Fruit fly (Drosophila melanogaster) whole organism, prepupa: ENCODE data around the gene Apl.

Source experiments
- Blimp-1 ChIP-seq: fragments of 200-800 bp; sonication (Bioruptor generic); optimal IDR thresholded peaks from 3 replicates; lab custom pipeline; 2017; ENCODE audit warnings: missing biosample characterization, missing genetic modification characterization, mild to moderate bottlenecking, moderate library complexity, missing genetic modification reagents
- CG10631 ChIP-seq: fragments of 200-800 bp; sonication (Bioruptor generic); optimal IDR thresholded peaks from 2 replicates; lab custom pipeline; 2016; ENCODE audit warnings: missing biosample characterization, missing genetic modification characterization
- CG11294 ChIP-seq: fragments of 200-800 bp; sonication (Bioruptor generic); IDR thresholded peaks from 2 replicates; pipeline ENCODE4 v1.3.6; 2022; ENCODE audit warnings: missing biosample characterization, missing genetic modification characterization
- CG11902 ChIP-seq: fragments of 200-800 bp; sonication (Bioruptor generic); optimal IDR thresholded peaks from 3 replicates; lab custom pipeline; 2016; ENCODE audit warnings: missing biosample characterization, missing genetic modification characterization
- CG1621 ChIP-seq: fragments of 200-800 bp; sonication (Bioruptor generic); optimal IDR thresholded peaks from 3 replicates; lab custom pipeline; 2018; ENCODE audit warnings: missing biosample characterization, mild to moderate bottlenecking, missing genetic modification characterization
- CG16779 ChIP-seq: fragments of 200-800 bp; sonication (Bioruptor generic); optimal IDR thresholded peaks from 3 replicates; lab custom pipeline; 2017; ENCODE audit warnings: missing biosample characterization, mild to moderate bottlenecking, missing genetic modification characterization
- CG3032 ChIP-seq: fragments of 200-800 bp; optimal IDR thresholded peaks from 2 replicates; lab custom pipeline; 2019; ENCODE audit warnings: missing biosample characterization, mild to moderate bottlenecking, missing genetic modification characterization, moderate library complexity
- CG31627 ChIP-seq: fragments of 200-800 bp; sonication (Bioruptor generic); optimal IDR thresholded peaks from 3 replicates; lab custom pipeline; 2016; ENCODE audit warnings: missing biosample characterization, missing genetic modification characterization
- CG32006 ChIP-seq: fragments of 200-800 bp; sonication (Bioruptor generic); optimal IDR thresholded peaks from 3 replicates; lab custom pipeline; 2017; ENCODE audit warnings: missing biosample characterization, mild to moderate bottlenecking, missing genetic modification characterization
- CG34406 ChIP-seq: fragments of 200-800 bp; sonication (Bioruptor generic); optimal IDR thresholded peaks from 3 replicates; lab custom pipeline; 2016; ENCODE audit warnings: missing biosample characterization, missing genetic modification characterization
- CG3919 ChIP-seq: fragments of 200-800 bp; sonication (Bioruptor generic); optimal IDR thresholded peaks from 3 replicates; lab custom pipeline; 2016; ENCODE audit warnings: missing biosample characterization, missing genetic modification characterization
- CG4318 ChIP-seq: fragments of 200-800 bp; sonication (Bioruptor generic); optimal IDR thresholded peaks from 3 replicates; lab custom pipeline; 2017; ENCODE audit warnings: missing biosample characterization, mild to moderate bottlenecking, missing genetic modification characterization
- CG6163 ChIP-seq: fragments of 200-800 bp; sonication (Bioruptor generic); IDR thresholded peaks from 3 replicates; pipeline ENCODE4 v1.3.6; 2022; ENCODE audit warnings: missing biosample characterization, missing genetic modification characterization
- CG6276 ChIP-seq: fragments of 200-800 bp; sonication (Bioruptor generic); optimal IDR thresholded peaks from 2 replicates; lab custom pipeline; 2017; ENCODE audit warnings: missing biosample characterization, mild to moderate bottlenecking, missing genetic modification characterization
- CG6792 ChIP-seq: fragments of 200-800 bp; sonication (Bioruptor generic); optimal IDR thresholded peaks from 3 replicates; lab custom pipeline; 2016; ENCODE audit warnings: missing biosample characterization, missing genetic modification characterization
- CG6808 ChIP-seq: fragments of 200-800 bp; sonication (Bioruptor generic); optimal IDR thresholded peaks from 3 replicates; lab custom pipeline; 2017; ENCODE audit warnings: missing biosample characterization, missing genetic modification characterization, mild to moderate bottlenecking, moderate library complexity, missing genetic modification reagents
- CG6854 ChIP-seq: fragments of 200-800 bp; sonication (Bioruptor generic); optimal IDR thresholded peaks from 2 replicates; lab custom pipeline; 2017; ENCODE audit warnings: missing biosample characterization, mild to moderate bottlenecking, missing genetic modification characterization
- CG7368 ChIP-seq: fragments of 200-800 bp; sonication (Bioruptor generic); optimal IDR thresholded peaks from 3 replicates; lab custom pipeline; 2016; ENCODE audit warnings: missing biosample characterization, missing genetic modification characterization
- CG8119 ChIP-seq: fragments of 200-800 bp; sonication (Bioruptor generic); IDR thresholded peaks from 3 replicates; pipeline ENCODE4 v1.3.6; 2022; ENCODE audit warnings: missing biosample characterization, missing genetic modification characterization
- CG8319 ChIP-seq: fragments of 200-800 bp; sonication (Bioruptor generic); optimal IDR thresholded peaks from 3 replicates; lab custom pipeline; 2016; ENCODE audit warnings: missing biosample characterization, missing genetic modification characterization
- CG8632 ChIP-seq: fragments of 200-800 bp; sonication (Bioruptor generic); optimal IDR thresholded peaks from 3 replicates; lab custom pipeline; 2016; ENCODE audit warnings: missing biosample characterization, missing genetic modification characterization
- CG9139 ChIP-seq: fragments of 200-800 bp; sonication (Bioruptor generic); optimal IDR thresholded peaks from 3 replicates; lab custom pipeline; 2017; ENCODE audit warnings: missing biosample characterization, mild to moderate bottlenecking, missing genetic modification characterization
- Eip78C ChIP-seq: fragments of 200-800 bp; sonication (Bioruptor generic); peaks from one replicate; lab custom pipeline; 2016; ENCODE audit warnings: missing biosample characterization, missing genetic modification characterization
- Ets21C ChIP-seq: fragments of 200-800 bp; sonication (Bioruptor generic); optimal IDR thresholded peaks from 3 replicates; lab custom pipeline; 2016; ENCODE audit warnings: missing biosample characterization, missing genetic modification characterization
- Ets96B ChIP-seq: fragments of 200-800 bp; optimal IDR thresholded peaks from 2 replicates; lab custom pipeline; 2019; ENCODE audit warnings: missing biosample characterization, mild to moderate bottlenecking, missing genetic modification characterization, moderate library complexity
- Gug ChIP-seq: fragments of 200-800 bp; sonication (Bioruptor generic); IDR thresholded peaks from 2 replicates; pipeline ENCODE4 v1.3.6; 2022; ENCODE audit warnings: missing biosample characterization, missing genetic modification characterization
- Hr38 ChIP-seq: sonication (Bioruptor generic); optimal IDR thresholded peaks from 2 replicates; lab custom pipeline; 2016; ENCODE audit warnings: missing biosample characterization, missing genetic modification characterization
- Hr4 ChIP-seq: fragments of 200-800 bp; sonication (Bioruptor generic); optimal IDR thresholded peaks from 3 replicates; lab custom pipeline; 2016; ENCODE audit warnings: missing biosample characterization, missing genetic modification characterization
- Lpt ChIP-seq: fragments of 200-800 bp; sonication (Bioruptor generic); optimal IDR thresholded peaks from 3 replicates; lab custom pipeline; 2016; ENCODE audit warnings: missing biosample characterization, missing genetic modification characterization
- Met ChIP-seq: fragments of 200-800 bp; sonication (Bioruptor generic); optimal IDR thresholded peaks from 3 replicates; lab custom pipeline; 2016; ENCODE audit warnings: missing biosample characterization, missing genetic modification characterization
- OdsH ChIP-seq: fragments of 200-800 bp; sonication (Bioruptor generic); optimal IDR thresholded peaks from 3 replicates; lab custom pipeline; 2016; ENCODE audit warnings: missing biosample characterization, missing genetic modification characterization
- Smox ChIP-seq: fragments of 200-800 bp; sonication (Bioruptor generic); optimal IDR thresholded peaks from 3 replicates; lab custom pipeline; 2016; ENCODE audit warnings: missing biosample characterization, missing genetic modification characterization
- Sox102F ChIP-seq: fragments of 200-800 bp; sonication (Bioruptor generic); optimal IDR thresholded peaks from 2 replicates; lab custom pipeline; 2016; ENCODE audit warnings: missing biosample characterization, mild to moderate bottlenecking, missing genetic modification characterization
- Sox14 ChIP-seq: fragments of 200-800 bp; sonication (Bioruptor generic); optimal IDR thresholded peaks from 3 replicates; lab custom pipeline; 2016; ENCODE audit warnings: missing biosample characterization, missing genetic modification characterization
- Sox15 ChIP-seq: fragments of 200-800 bp; sonication (Bioruptor generic); optimal IDR thresholded peaks from 3 replicates; lab custom pipeline; 2016; ENCODE audit warnings: missing biosample characterization, missing genetic modification characterization
- achi ChIP-seq: fragments of 200-800 bp; sonication (Bioruptor generic); optimal IDR thresholded peaks from 3 replicates; lab custom pipeline; 2016; ENCODE audit warnings: missing biosample characterization, missing genetic modification characterization
- acj6 ChIP-seq: fragments of 200-800 bp; sonication (Bioruptor generic); optimal IDR thresholded peaks from 3 replicates; lab custom pipeline; 2016; ENCODE audit warnings: missing biosample characterization, missing genetic modification characterization
- cyc ChIP-seq: fragments of 200-800 bp; sonication (Bioruptor generic); optimal IDR thresholded peaks from 3 replicates; lab custom pipeline; 2016; ENCODE audit warnings: missing biosample characterization, missing genetic modification characterization
- dac ChIP-seq: fragments of 200-800 bp; sonication (Bioruptor generic); optimal IDR thresholded peaks from 2 replicates; lab custom pipeline; 2017; ENCODE audit warnings: missing biosample characterization, mild to moderate bottlenecking, missing genetic modification characterization
- eg ChIP-seq: fragments of 200-800 bp; sonication (Bioruptor generic); IDR thresholded peaks from 3 replicates; pipeline ENCODE4 v1.3.6; 2022; ENCODE audit warnings: missing biosample characterization, missing genetic modification characterization
- esn ChIP-seq: fragments of 200-800 bp; sonication (Bioruptor generic); optimal IDR thresholded peaks from 2 replicates; lab custom pipeline; 2016; ENCODE audit warnings: missing biosample characterization, mild to moderate bottlenecking, missing genetic modification characterization, moderate library complexity
- fd59A ChIP-seq: fragments of 200-800 bp; sonication (Bioruptor generic); optimal IDR thresholded peaks from 2 replicates; lab custom pipeline; 2017; ENCODE audit warnings: missing biosample characterization, mild to moderate bottlenecking, missing genetic modification characterization, missing genetic modification reagents
- fkh ChIP-seq: fragments of 200-800 bp; sonication (Bioruptor generic); optimal IDR thresholded peaks from 3 replicates; lab custom pipeline; 2017; ENCODE audit warnings: missing biosample characterization, mild to moderate bottlenecking, missing genetic modification characterization, moderate library complexity
- lz ChIP-seq: fragments of 200-800 bp; sonication (Bioruptor generic); optimal IDR thresholded peaks from 3 replicates; lab custom pipeline; 2016; ENCODE audit warnings: missing biosample characterization, missing genetic modification characterization
- pdm3 ChIP-seq: fragments of 200-800 bp; sonication (Bioruptor generic); optimal IDR thresholded peaks from 3 replicates; lab custom pipeline; 2016; ENCODE audit warnings: missing biosample characterization, missing genetic modification characterization
- spab ChIP-seq: fragments of 200-800 bp; sonication (Bioruptor generic); optimal IDR thresholded peaks from 2 replicates; lab custom pipeline; 2017; ENCODE audit warnings: missing biosample characterization, mild to moderate bottlenecking, missing genetic modification characterization, missing genetic modification reagents
- ss ChIP-seq, 2 experiments: fragments of 200-800 bp; sonication (Bioruptor generic); optimal IDR thresholded peaks; 2 replicates in 1 of 2; 3 replicates in 1 of 2; lab custom pipeline; 2017 to 2018; ENCODE audit warnings: mild to moderate bottlenecking in 2 of 2, missing biosample characterization in 2 of 2, missing genetic modification characterization in 2 of 2, moderate library complexity in 1 of 2

Apl gene

DNA sequence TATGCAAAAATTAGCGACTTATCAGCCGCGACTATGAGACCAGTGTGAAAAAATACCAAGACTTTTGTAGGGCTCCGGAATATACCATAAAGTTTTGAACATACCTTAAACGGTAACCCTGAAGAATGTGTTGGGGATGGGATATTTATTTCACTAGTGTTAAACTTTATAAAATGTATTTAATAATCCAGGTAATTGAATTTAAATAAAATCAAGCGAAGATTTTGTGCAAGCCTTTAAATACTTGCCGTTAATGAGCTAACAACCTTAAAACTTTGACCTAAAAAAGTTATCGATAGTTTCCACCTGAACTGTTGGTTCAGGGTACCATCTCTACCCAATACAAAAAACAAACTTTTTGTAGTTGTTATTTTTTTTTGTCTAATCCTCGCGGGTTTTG, 17.2 kb downstream of the Apl start, which contains the start of gene CG4101 (continued):
- TF ChIP-seq CG7368 (GFP tag; lab: Kevin White, UChicago) (peak; percentile 53), CG10631 (peak; percentile 85), eg (GFP tag; lab: Robert Waterston, UW) (peak; percentile 84), lz (GFP tag; lab: Kevin White, UChicago) (peak; percentile 85), fd59A (GFP tag; lab: Kevin White, UChicago) (peak; percentile 42), achi (GFP tag; lab: Kevin White, UChicago) (peak; percentile 76), Sox14 (GFP tag; lab: Kevin White, UChicago) (peak; percentile 85), CG4318 (GFP tag; lab: Kevin White, UChicago) (no peak), CG3919 (peak; percentile 79), CG9139 (peak; percentile 16), Met (GFP tag; lab: Kevin White, UChicago) (peak; percentile 79), CG32006 (GFP tag; lab: Kevin White, UChicago) (peak; percentile 71), Ets96B (tag; lab: Kevin White, UChicago) (peak; percentile 71), CG34406 (GFP tag; lab: Kevin White, UChicago) (peak; percentile 80), ss (GFP tag; optimal IDR thresholded peaks at IDR 0.05; lab: Kevin White, UChicago) (peak; percentile 54 to 74), Hr4 (peak; percentile 81), Lpt (peak; percentile 31), Ets21C (peak; percentile 78), CG31627 (GFP tag; lab: Kevin White, UChicago) (peak; percentile 89), fkh (GFP tag; lab: Kevin White, UChicago) (peak; percentile 42), CG6792 (GFP tag; lab: Kevin White, UChicago) (peak; percentile 71), Hr38 (GFP tag; lab: Kevin White, UChicago) (no peak), Blimp-1 (GFP tag; lab: Kevin White, UChicago) (peak; percentile 33), Eip78C (GFP tag; lab: Kevin White, UChicago) (peak; percentile 88), Gug (peak; percentile 74), CG6808 (peak; percentile 56)

dm6 chr3L:16612972-16613371, 18.0 kb downstream of the Apl start:
- no peak for TF ChIP-seq CG32006 (GFP tag; lab: Kevin White, UChicago)
- no peak for TF ChIP-seq CG4318 (GFP tag; lab: Kevin White, UChicago)
- no peak for TF ChIP-seq Lpt
- TF ChIP-seq CG9139 = no peak
- TF ChIP-seq CG8632 (GFP tag; lab: Kevin White, UChicago) = no peak
- TF ChIP-seq Gug = no peak
- TF ChIP-seq achi (GFP tag; lab: Kevin White, UChicago) = no peak
- no peak for TF ChIP-seq CG10631
- no peak for TF ChIP-seq Smox (GFP tag; lab: Kevin White, UChicago)
- peak; percentile 23 for TF ChIP-seq Hr4
- TF ChIP-seq esn = peak; percentile 26
- no peak for TF ChIP-seq Ets21C
- TF ChIP-seq acj6 (GFP tag; lab: Kevin White, UChicago) = peak; percentile 2
- TF ChIP-seq CG8119 (GFP tag; lab: Robert Waterston, UW) = no peak
- no peak for TF ChIP-seq fkh (GFP tag; lab: Kevin White, UChicago)
- TF ChIP-seq OdsH = no peak
- TF ChIP-seq CG11902 = no peak
- no peak for TF ChIP-seq Ets96B (tag; lab: Kevin White, UChicago)
- TF ChIP-seq CG7368 (GFP tag; lab: Kevin White, UChicago) = no peak
- no peak for TF ChIP-seq Sox15 (GFP tag; lab: Kevin White, UChicago)
- no peak for TF ChIP-seq CG6792 (GFP tag; lab: Kevin White, UChicago)
- TF ChIP-seq Sox102F (GFP tag; lab: Kevin White, UChicago) = peak; percentile 21
- no peak for TF ChIP-seq CG11294 (GFP tag; lab: Robert Waterston, UW)
- no peak for TF ChIP-seq lz (GFP tag; lab: Kevin White, UChicago)
- no peak for TF ChIP-seq Blimp-1 (GFP tag; lab: Kevin White, UChicago)
- no peak for TF ChIP-seq CG16779 (tag; lab: Kevin White, UChicago)
- TF ChIP-seq CG31627 (GFP tag; lab: Kevin White, UChicago) = peak; percentile 14
- no peak for TF ChIP-seq CG6276
- TF ChIP-seq CG1621 (tag; lab: Kevin White, UChicago) = no peak
- no peak for TF ChIP-seq CG6854
- TF ChIP-seq Hr38 (GFP tag; lab: Kevin White, UChicago) = no peak
- TF ChIP-seq cyc = no peak
- no peak for TF ChIP-seq CG8319 (GFP tag; lab: Kevin White, UChicago)
- peak; percentile 34 for TF ChIP-seq Sox14 (GFP tag; lab: Kevin White, UChicago)
- TF ChIP-seq CG6163 (GFP tag; lab: Robert Waterston, UW) = no peak
- peak; percentile 53 for TF ChIP-seq Eip78C (GFP tag; lab: Kevin White, UChicago)
- TF ChIP-seq pdm3 = no peak
- TF ChIP-seq spab (GFP tag; lab: Kevin White, UChicago) = no peak
- peak; percentile 1 for TF ChIP-seq Met (GFP tag; lab: Kevin White, UChicago)
- TF ChIP-seq dac (GFP tag; lab: Kevin White, UChicago) = no peak
- TF ChIP-seq CG3032 (tag; lab: Kevin White, UChicago) = no peak
